Worm (Caenorhabditis elegans): ENCODE data around the gene C08E3.1.
A peak's percentile ranks its signal among the peaks of the same experiment; 100 is the strongest.

C08E3.1 gene

DNA sequence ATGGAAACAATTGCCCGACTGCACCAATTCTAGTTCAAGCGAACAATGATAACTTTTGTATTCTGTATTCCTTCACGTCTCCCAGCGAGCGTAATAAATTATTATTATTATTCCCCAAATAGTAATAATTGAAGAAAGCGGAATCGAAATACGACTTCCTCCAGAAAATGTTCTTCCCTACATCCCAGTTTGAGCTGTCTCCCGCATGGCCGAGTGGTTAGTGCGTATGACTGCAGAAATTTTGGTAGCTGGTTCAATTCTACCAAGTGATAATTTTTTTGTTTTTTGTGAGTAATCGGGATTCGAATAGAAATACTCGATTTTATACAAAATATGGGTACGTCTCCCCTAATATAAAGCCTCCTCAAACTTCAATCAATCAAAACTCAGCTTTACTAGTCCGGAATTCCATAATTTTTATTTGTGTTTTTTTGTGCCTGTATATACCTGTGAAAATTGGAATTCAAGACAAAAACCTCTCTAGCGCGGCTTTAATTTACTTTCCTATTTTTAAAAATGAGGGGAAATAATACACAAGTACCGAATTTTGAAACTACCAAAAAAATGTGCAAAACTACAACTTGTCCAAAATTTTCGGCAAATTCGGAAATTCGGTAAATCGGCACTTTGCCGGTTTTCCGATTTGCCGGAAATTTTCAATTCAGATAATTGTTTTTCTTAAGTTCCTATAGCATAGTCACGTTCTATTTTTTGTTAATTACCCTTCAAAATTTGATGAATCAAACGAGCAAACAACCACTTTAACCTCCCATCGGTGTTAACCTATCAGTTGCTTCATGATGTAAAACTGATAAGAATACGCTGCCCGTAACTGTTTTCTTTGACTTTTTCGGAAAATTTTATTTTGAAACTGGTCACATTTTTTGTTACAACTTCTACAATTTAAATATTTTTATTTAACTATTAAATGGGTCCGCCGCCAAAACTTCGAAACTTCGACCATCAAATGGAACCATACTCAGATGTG, 36.2 kb upstream of the C08E3.1 start, which contains the start of gene bath-46:
Gene bath-46 (plus strand): TSS at position 806 of the 988 bp plus-strand sequence.
- TF ChIP-seq nhr-129 (tag; optimal IDR thresholded peaks at IDR 0.05) (peak; percentile 2), ama-1 (optimal IDR thresholded peaks at IDR 0.05) (no peak), fos-1 (tag; optimal IDR thresholded peaks at IDR 0.05) (peak; percentile 74), mbf-1 (tag; optimal IDR thresholded peaks at IDR 0.05) (no peak)

DNA sequence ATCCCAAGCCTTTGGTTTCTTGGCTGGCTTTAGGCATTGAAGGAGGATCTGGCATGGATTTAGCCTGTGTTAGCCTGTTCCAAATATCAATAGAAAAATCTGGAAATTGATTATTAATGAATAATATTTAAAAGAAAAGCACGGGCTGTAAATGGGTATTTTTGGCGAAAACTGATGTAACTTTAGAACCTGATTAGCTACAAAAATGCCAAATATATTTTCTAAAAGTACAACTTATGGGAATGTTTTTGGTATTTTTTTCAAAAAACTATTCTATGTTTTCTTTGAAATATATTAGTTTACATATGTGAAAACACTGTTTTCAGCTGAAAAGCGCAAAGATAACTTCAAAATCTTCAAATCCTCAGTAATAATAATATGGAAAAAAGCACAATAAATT, 32.9 kb upstream of the C08E3.1 start, which contains the start of gene bath-26:
Gene bath-26 (minus strand): TSS at position 101 of the 400 bp plus-strand sequence.
- TF ChIP-seq sma-9 (GFP tag; optimal IDR thresholded peaks at IDR 0.05) = no peak
- TF ChIP-seq sma-9 (tag; optimal IDR thresholded peaks at IDR 0.05) = no peak
- no peak for TF ChIP-seq dmd-4 (tag; optimal IDR thresholded peaks at IDR 0.05)
- no peak for TF ChIP-seq crh-2 (tag; optimal IDR thresholded peaks at IDR 0.05)
- no peak for TF ChIP-seq elt-1 (tag; optimal IDR thresholded peaks at IDR 0.05)
- TF ChIP-seq F13H6.1 (tag; optimal IDR thresholded peaks at IDR 0.05) = no peak

DNA sequence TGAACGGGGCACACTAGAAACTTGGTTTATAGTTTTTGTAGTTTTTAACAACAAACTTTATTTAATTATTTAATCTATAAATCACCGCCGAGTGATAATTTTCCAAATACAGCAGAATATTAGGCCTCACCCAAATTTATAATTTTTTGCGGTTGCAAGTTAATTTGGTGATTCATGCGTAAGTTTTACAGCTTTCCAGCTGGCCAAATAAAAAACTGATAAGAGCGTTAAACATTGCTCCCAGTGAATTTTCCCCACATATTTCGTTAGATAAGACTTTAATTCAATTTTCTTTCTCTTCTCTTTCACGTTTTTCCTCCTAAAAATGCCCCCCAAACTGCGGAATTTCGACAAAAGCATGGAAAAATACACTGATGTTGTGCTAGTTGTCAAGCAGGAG, 32.1 kb upstream of the C08E3.1 start, which contains the start of gene bath-47:
Gene bath-47 (plus strand): TSS at position 305 of the 400 bp plus-strand sequence.
- TF ChIP-seq ztf-11 (tag; optimal IDR thresholded peaks at IDR 0.05) (no peak), fos-1 (tag; optimal IDR thresholded peaks at IDR 0.05) (peak; percentile 67)

DNA sequence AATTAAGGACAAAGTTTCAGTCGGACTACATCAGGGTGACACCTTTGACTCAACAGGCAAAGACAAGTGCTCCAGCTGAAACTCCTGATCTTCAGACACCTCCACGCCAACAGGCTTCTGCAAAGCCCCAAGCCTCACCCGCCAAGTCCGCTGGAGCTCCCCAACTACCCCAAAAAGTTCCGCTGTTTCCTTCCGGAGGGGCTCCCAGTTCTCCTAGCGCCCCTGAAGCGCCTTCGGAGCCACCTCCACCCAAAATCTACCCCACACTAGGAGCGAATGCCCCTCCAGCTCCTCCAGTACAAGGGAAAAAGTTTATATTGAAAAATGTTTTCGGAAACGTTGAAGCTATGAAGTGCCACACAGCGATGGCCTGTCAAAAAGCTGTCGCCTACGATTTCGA, 30.5 kb upstream of the C08E3.1 start:
- no peak for TF ChIP-seq R02D3.7 (tag; optimal IDR thresholded peaks at IDR 0.05)
- no peak for TF ChIP-seq unc-39 (tag; optimal IDR thresholded peaks at IDR 0.05)
- TF ChIP-seq egl-27 (tag; optimal IDR thresholded peaks at IDR 0.05) = no peak
- TF ChIP-seq F13H6.1 (tag; optimal IDR thresholded peaks at IDR 0.05) = no peak
- TF ChIP-seq nhr-6 (tag; optimal IDR thresholded peaks at IDR 0.05) = no peak
- no peak for TF ChIP-seq unc-62 (GFP tag; optimal IDR thresholded peaks at IDR 0.05)
- no peak for TF ChIP-seq nhr-237 (tag; optimal IDR thresholded peaks at IDR 0.05)
- no peak for TF ChIP-seq gmeb-1 (tag; optimal IDR thresholded peaks at IDR 0.05)
- no peak for TF ChIP-seq ZK546.5 (tag; optimal IDR thresholded peaks at IDR 0.05)
- no peak for TF ChIP-seq zag-1 (tag; optimal IDR thresholded peaks at IDR 0.05)
- no peak for TF ChIP-seq Y55F3AM.14 (GFP tag; optimal IDR thresholded peaks at IDR 0.05)
- no peak for TF ChIP-seq aly-2 (tag; optimal IDR thresholded peaks at IDR 0.05)
- TF ChIP-seq fos-1 (tag; optimal IDR thresholded peaks at IDR 0.05) = no peak
- TF ChIP-seq mdl-1 (tag; optimal IDR thresholded peaks at IDR 0.05) = no peak
- TF ChIP-seq nhr-12 (tag; optimal IDR thresholded peaks at IDR 0.05) = no peak
- no peak for TF ChIP-seq lsy-2 (tag; optimal IDR thresholded peaks at IDR 0.05)
- TF ChIP-seq nhr-129 (tag; optimal IDR thresholded peaks at IDR 0.05) = no peak

DNA sequence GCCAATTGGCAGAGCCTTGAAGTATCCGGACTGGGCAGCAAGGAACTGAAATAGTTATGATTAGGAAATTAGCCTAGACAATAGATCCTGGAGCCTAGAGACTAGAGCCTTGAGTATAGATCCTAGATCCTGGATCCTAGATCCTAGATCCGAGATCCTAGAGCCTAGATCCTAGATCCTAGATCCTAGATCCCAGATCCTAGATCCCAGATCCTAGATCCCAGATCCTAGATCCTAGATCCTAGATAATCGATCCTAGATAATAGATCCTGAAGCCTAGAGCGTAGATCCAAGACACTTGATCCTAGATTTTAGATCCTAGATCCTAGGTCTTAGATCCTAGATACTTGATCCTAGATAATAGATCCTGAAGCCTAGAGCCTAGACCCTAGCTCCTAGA, 28.6 kb upstream of the C08E3.1 start:
- TF ChIP-seq unc-62 (GFP tag; optimal IDR thresholded peaks at IDR 0.05) (no peak), nhr-77 (tag; optimal IDR thresholded peaks at IDR 0.05) (no peak), nhr-237 (tag; optimal IDR thresholded peaks at IDR 0.05) (no peak), lin-39 (tag; optimal IDR thresholded peaks at IDR 0.05) (no peak), Y55F3AM.14 (GFP tag; optimal IDR thresholded peaks at IDR 0.05) (no peak), sma-9 (GFP tag; optimal IDR thresholded peaks at IDR 0.05) (no peak), sma-9 (tag; optimal IDR thresholded peaks at IDR 0.05) (no peak), snpc-4 (tag; optimal IDR thresholded peaks at IDR 0.05) (no peak), gmeb-1 (tag; optimal IDR thresholded peaks at IDR 0.05) (no peak), crh-2 (tag; optimal IDR thresholded peaks at IDR 0.05) (no peak), ztf-4 (tag; optimal IDR thresholded peaks at IDR 0.05) (no peak), ceh-82 (tag; optimal IDR thresholded peaks at IDR 0.05) (no peak), C34F6.9 (tag; optimal IDR thresholded peaks at IDR 0.05) (no peak), mab-5 (tag; optimal IDR thresholded peaks at IDR 0.05) (no peak), lin-11 (tag; optimal IDR thresholded peaks at IDR 0.05) (no peak), lin-13 (GFP tag; optimal IDR thresholded peaks at IDR 0.05) (no peak), ZK546.5 (tag; optimal IDR thresholded peaks at IDR 0.05) (no peak)

Data from whole organism, L2 larva.